Fruit fly (Drosophila melanogaster): ENCODE data around the gene CG14937.

CG14937 gene

DNA sequence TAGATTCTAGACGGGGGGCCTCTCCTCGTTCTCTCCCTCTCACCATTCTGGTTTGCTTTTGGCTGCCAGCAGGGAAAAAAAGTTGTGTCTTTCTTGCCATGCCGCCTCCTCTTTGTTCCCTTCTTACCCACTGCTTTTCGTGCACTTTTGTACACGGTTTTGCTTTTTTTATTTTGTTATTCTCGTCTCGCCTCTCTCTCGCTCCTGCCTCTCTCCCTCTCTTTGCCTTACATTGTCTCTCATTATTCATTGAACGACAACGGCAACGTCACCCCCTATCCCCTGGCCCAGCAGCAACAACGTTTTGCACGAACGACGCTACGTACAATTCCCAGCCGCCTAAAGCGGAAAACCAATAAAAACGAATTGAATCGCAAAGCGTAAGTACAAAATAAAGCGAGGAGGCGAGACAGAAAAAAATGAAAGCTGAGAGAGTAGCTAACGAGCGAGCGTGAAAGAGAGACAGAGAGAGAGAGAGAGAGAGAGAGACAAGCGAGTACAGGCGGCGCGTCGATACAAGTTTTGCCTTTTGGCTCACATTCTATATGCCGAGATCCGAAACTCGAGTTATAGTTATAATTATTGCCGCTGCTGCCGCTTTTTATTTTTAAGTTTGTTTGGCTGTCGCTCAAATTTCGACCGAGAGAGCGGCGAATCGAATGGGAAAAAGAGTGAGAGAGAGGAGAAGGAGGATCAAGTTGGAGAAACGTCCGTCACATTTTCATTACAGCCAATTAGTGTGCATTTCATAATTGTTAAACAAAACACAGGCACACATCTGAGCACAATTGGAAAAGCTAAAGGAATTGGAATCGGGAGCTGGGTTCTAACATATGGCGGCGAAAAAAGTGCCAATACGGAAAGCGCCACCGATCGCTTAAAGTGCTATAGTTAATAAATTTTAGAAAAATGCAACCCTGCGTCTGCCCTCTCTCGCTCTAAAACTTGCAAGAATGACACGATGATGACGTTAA, 13.1 kb upstream of the CG14937 start (continued):
- TF ChIP-seq Oaz (GFP tag; IDR thresholded peaks at IDR 0.05) = no peak
- TF ChIP-seq zf30C (GFP tag; optimal IDR thresholded peaks at IDR 0.05) = no peak
- TF ChIP-seq dysf (GFP tag; IDR thresholded peaks at IDR 0.05) = no peak; the same call in 2 of the 3 replicates
- TF ChIP-seq B-H1 (GFP tag; IDR thresholded peaks at IDR 0.05) = no peak
- TF ChIP-seq scrt (GFP tag; optimal IDR thresholded peaks at IDR 0.05) = peak; percentile 22
- peak; percentile 33 for TF ChIP-seq CG2712 (tag; optimal IDR thresholded peaks at IDR 0.05)
- TF ChIP-seq crc (GFP tag; optimal IDR thresholded peaks at IDR 0.05) = no peak
- peak; percentile 13 for TF ChIP-seq CG12744 (GFP tag; optimal IDR thresholded peaks at IDR 0.05)
- peak; percentile 88 to 99 for TF ChIP-seq Trl (optimal IDR thresholded peaks at IDR 0.05)
- TF ChIP-seq Trl (GFP tag; optimal IDR thresholded peaks at IDR 0.05) = peak; percentile 65
- no peak for TF ChIP-seq CG11696 (GFP tag; IDR thresholded peaks at IDR 0.05)
- peak; percentile 24 for TF ChIP-seq CG13624 (GFP tag; optimal IDR thresholded peaks at IDR 0.05)
- no peak for TF ChIP-seq pan (optimal IDR thresholded peaks at IDR 0.05)
- no peak for TF ChIP-seq pan (GFP tag; optimal IDR thresholded peaks at IDR 0.05 in 1 of 2, IDR thresholded peaks at IDR 0.05 in 1 of 2)
- no peak for TF ChIP-seq lab (GFP tag; optimal IDR thresholded peaks at IDR 0.05)
- TF ChIP-seq CG9817 (tag; optimal IDR thresholded peaks at IDR 0.05) = no peak
- TF ChIP-seq HLH4C (GFP tag; IDR thresholded peaks at IDR 0.05; ENCODE audit: partially characterized antibody) = no peak; the same call in 2 of the 3 replicates
- TF ChIP-seq Adf1 (GFP tag; IDR thresholded peaks at IDR 0.05) = peak; percentile 81
- TF ChIP-seq CG1024 (GFP tag; IDR thresholded peaks at IDR 0.05) = no peak
- peak; percentile 72; the same call in 2 of the 3 replicates for TF ChIP-seq CG2199 (GFP tag; IDR thresholded peaks at IDR 0.05)
- no peak for TF ChIP-seq wor (GFP tag; IDR thresholded peaks at IDR 0.05)
- TF ChIP-seq gro (GFP tag; optimal IDR thresholded peaks at IDR 0.05) = peak; percentile 73
- no peak for TF ChIP-seq sr (GFP tag; IDR thresholded peaks at IDR 0.05)
- TF ChIP-seq pb (GFP tag; optimal IDR thresholded peaks at IDR 0.05) = no peak
- TF ChIP-seq CG12071 (GFP tag; optimal IDR thresholded peaks at IDR 0.05) = peak; percentile 34
- peak; percentile 52 for TF ChIP-seq CG32772 (GFP tag; IDR thresholded peaks at IDR 0.05)
- TF ChIP-seq Hmr (GFP tag; optimal IDR thresholded peaks at IDR 0.05) = no peak
- TF ChIP-seq CG42726 (GFP tag; IDR thresholded peaks at IDR 0.05; ENCODE audit: partially characterized antibody) = 0 out of 2 replicates have a peak, but pooled peaks have one; percentile 44
- no peak for TF ChIP-seq Dfd (GFP tag; optimal IDR thresholded peaks at IDR 0.05)
- TF ChIP-seq CG7372 (GFP tag; IDR thresholded peaks at IDR 0.05) = no peak
- peak in 1 of 2 experiments; percentile 18 for TF ChIP-seq Pdp1 (GFP tag; optimal IDR thresholded peaks at IDR 0.05)
- TF ChIP-seq CG9797 (GFP tag; optimal IDR thresholded peaks at IDR 0.05) = no peak
- no peak for TF ChIP-seq BEAF-32 (GFP tag; optimal IDR thresholded peaks at IDR 0.05)
- TF ChIP-seq Opbp (GFP tag; IDR thresholded peaks at IDR 0.05; ENCODE audit: partially characterized antibody) = 0 out of 3 replicates have a peak, but pooled peaks have one; percentile 28
- no peak for TF ChIP-seq CG33557 (GFP tag; optimal IDR thresholded peaks at IDR 0.05)
- no peak for TF ChIP-seq CG9215 (GFP tag; IDR thresholded peaks at IDR 0.05)
- TF ChIP-seq ap (GFP tag; IDR thresholded peaks at IDR 0.05) = no peak
- no peak for TF ChIP-seq CG11456 (GFP tag; IDR thresholded peaks at IDR 0.05)
- TF ChIP-seq CG1602 (GFP tag; optimal IDR thresholded peaks at IDR 0.05) = no peak
- TF ChIP-seq Lhr (GFP tag; optimal IDR thresholded peaks at IDR 0.05) = no peak
- peak; percentile 99 for TF ChIP-seq abd-A (tag; optimal IDR thresholded peaks at IDR 0.05)
- peak; percentile 68 for TF ChIP-seq CG13894 (tag; optimal IDR thresholded peaks at IDR 0.05)
- no peak for TF ChIP-seq CG11398 (GFP tag; optimal IDR thresholded peaks at IDR 0.05)
- TF ChIP-seq ind (GFP tag; optimal IDR thresholded peaks at IDR 0.05) = no peak
- no peak for TF ChIP-seq tap (tag; optimal IDR thresholded peaks at IDR 0.05)
- TF ChIP-seq nau (GFP tag; optimal IDR thresholded peaks at IDR 0.05) = no peak
- peak in 1 of 3 experiments; percentile 28 for TF ChIP-seq Stat92E (GFP tag; optimal IDR thresholded peaks at IDR 0.05)
- no peak for TF ChIP-seq ranshi (GFP tag; IDR thresholded peaks at IDR 0.05)
- peak; percentile 93 for TF ChIP-seq Deaf1 (tag; optimal IDR thresholded peaks at IDR 0.05)
